Worm (Caenorhabditis elegans): ENCODE results near the gene mau-8.
A peak's percentile ranks its signal among the peaks of the same experiment; 100 is the strongest.

The mau-8 gene

ce11 chrIV:13393246-13393716, 15.5 kb downstream of the mau-8 start (continued):
- TF ChIP-seq lin-39 (tag; optimal IDR thresholded peaks at IDR 0.05) (no peak), egl-13 (tag; optimal IDR thresholded peaks at IDR 0.05) (no peak), nhr-11 (tag; optimal IDR thresholded peaks at IDR 0.05) (no peak), snu-23 (GFP tag; optimal IDR thresholded peaks at IDR 0.05) (peak; percentile 48), nhr-77 (tag; optimal IDR thresholded peaks at IDR 0.05) (no peak), ceh-82 (tag; optimal IDR thresholded peaks at IDR 0.05) (no peak), mef-2 (tag; optimal IDR thresholded peaks at IDR 0.05) (no peak), C04F5.9 (tag; optimal IDR thresholded peaks at IDR 0.05) (no peak), nhr-28 (tag; optimal IDR thresholded peaks at IDR 0.05) (no peak), elt-2 (tag; optimal IDR thresholded peaks at IDR 0.05) (peak; percentile 85), tbx-2 (tag; optimal IDR thresholded peaks at IDR 0.05) (peak; percentile 58), pax-3 (tag; optimal IDR thresholded peaks at IDR 0.05) (no peak), nhr-20 (tag; optimal IDR thresholded peaks at IDR 0.05) (peak; percentile 76), efl-3 (GFP tag; optimal IDR thresholded peaks at IDR 0.05) (no peak), efl-1 (optimal IDR thresholded peaks at IDR 0.05) (no peak), efl-1 (GFP tag; optimal IDR thresholded peaks at IDR 0.05 in 1 of 2) (peak in 1 of 2 experiments; percentile 84), C16A3.4 (tag; optimal IDR thresholded peaks at IDR 0.05) (peak; percentile 7), sox-4 (tag; optimal IDR thresholded peaks at IDR 0.05) (no peak), lin-15B (tag; optimal IDR thresholded peaks at IDR 0.05) (no peak), F16B12.6 (tag; optimal IDR thresholded peaks at IDR 0.05) (no peak), ceh-90 (tag; optimal IDR thresholded peaks at IDR 0.05) (no peak), mdl-1 (tag; optimal IDR thresholded peaks at IDR 0.05) (peak in 1 of 2 experiments; percentile 26), irx-1 (tag; optimal IDR thresholded peaks at IDR 0.05) (no peak), blmp-1 (tag; optimal IDR thresholded peaks at IDR 0.05) (peak; percentile 36), jun-1 (tag; optimal IDR thresholded peaks at IDR 0.05) (no peak), rnt-1 (tag; optimal IDR thresholded peaks at IDR 0.05) (no peak), fkh-4 (tag; optimal IDR thresholded peaks at IDR 0.05; ENCODE audit: borderline replicate concordance) (no peak), lsy-2 (tag; optimal IDR thresholded peaks at IDR 0.05) (peak; percentile 24 to 44), unc-130 (tag; optimal IDR thresholded peaks at IDR 0.05) (no peak), xbp-1 (tag; optimal IDR thresholded peaks at IDR 0.05) (no peak), fos-1 (tag; optimal IDR thresholded peaks at IDR 0.05) (no peak), nhr-19 (GFP tag; conservative IDR thresholded peaks at IDR 0.05) (peak; percentile 50), nhr-85 (tag) (peak; percentile 89), lir-3 (tag; optimal IDR thresholded peaks at IDR 0.05; ENCODE audit: poor library complexity) (no peak)

ce11 chrIV:13394686-13395085, 16.9 kb downstream of the mau-8 start:
- peak; percentile 15; the same call in 1 of the 2 replicates for TF ChIP-seq grh-1 (GFP tag; IDR thresholded peaks at IDR 0.05)
- no peak for TF ChIP-seq irx-1 (tag; optimal IDR thresholded peaks at IDR 0.05)
- TF ChIP-seq blmp-1 (tag; optimal IDR thresholded peaks at IDR 0.05): peak; percentile 47
- TF ChIP-seq F16B12.6 (tag; optimal IDR thresholded peaks at IDR 0.05): no peak
- TF ChIP-seq rnt-1 (tag; optimal IDR thresholded peaks at IDR 0.05): no peak
- no peak for TF ChIP-seq lin-14 (GFP tag; optimal IDR thresholded peaks at IDR 0.05)

ce11 chrIV:13395255-13395654, 17.4 kb downstream of the mau-8 start:
- peak; percentile 90 for TF ChIP-seq elt-2 (tag; optimal IDR thresholded peaks at IDR 0.05)
- TF ChIP-seq hlh-17 (GFP tag; optimal IDR thresholded peaks at IDR 0.05; ENCODE audit: borderline replicate concordance): no peak
- peak; percentile 96 for TF ChIP-seq snu-23 (GFP tag; optimal IDR thresholded peaks at IDR 0.05)
- TF ChIP-seq lin-13 (GFP tag; optimal IDR thresholded peaks at IDR 0.05): peak; percentile 84
- no peak for TF ChIP-seq ces-1 (GFP tag; optimal IDR thresholded peaks at IDR 0.05)
- TF ChIP-seq nhr-20 (tag; optimal IDR thresholded peaks at IDR 0.05): peak; percentile 95
- no peak for TF ChIP-seq hpl-2 (GFP tag; optimal IDR thresholded peaks at IDR 0.05)
- peak; percentile 36 for TF ChIP-seq nhr-11 (tag; optimal IDR thresholded peaks at IDR 0.05)
- peak; percentile 85 for TF ChIP-seq rnt-1 (tag; optimal IDR thresholded peaks at IDR 0.05)
- peak; percentile 99 for TF ChIP-seq lin-14 (GFP tag; optimal IDR thresholded peaks at IDR 0.05)
- no peak for TF ChIP-seq tlp-1 (tag; optimal IDR thresholded peaks at IDR 0.05)
- no peak for TF ChIP-seq zag-1 (tag; optimal IDR thresholded peaks at IDR 0.05)
- no peak for TF ChIP-seq hlh-4 (tag; optimal IDR thresholded peaks at IDR 0.05)
- no peak for TF ChIP-seq efl-3 (GFP tag; optimal IDR thresholded peaks at IDR 0.05)
- TF ChIP-seq egl-13 (tag; optimal IDR thresholded peaks at IDR 0.05): peak; percentile 79
- TF ChIP-seq vab-15 (tag; optimal IDR thresholded peaks at IDR 0.05): peak; percentile 69
- TF ChIP-seq Y116A8C.19 (tag; optimal IDR thresholded peaks at IDR 0.05; ENCODE audit: borderline replicate concordance): no peak
- peak in 3 of 6 experiments; percentile 36 to 81 (median 74) for TF ChIP-seq elt-3 (tag; optimal IDR thresholded peaks at IDR 0.05)
- TF ChIP-seq F16B12.6 (tag; optimal IDR thresholded peaks at IDR 0.05): peak; percentile 38
- peak; percentile 4 for TF ChIP-seq zip-4 (GFP tag; optimal IDR thresholded peaks at IDR 0.05)
- TF ChIP-seq mdl-1 (tag; optimal IDR thresholded peaks at IDR 0.05): peak in 1 of 2 experiments; percentile 90
- TF ChIP-seq mab-9 (GFP tag; IDR thresholded peaks at IDR 0.05): peak; percentile 71
- TF ChIP-seq egl-27 (tag; optimal IDR thresholded peaks at IDR 0.05): peak; percentile 69 to 88

Data from whole organism, L1 larva.